Fruit fly (Drosophila melanogaster): Measurements from ENCODE around the gene LysX.
A peak's percentile ranks its signal among the peaks of the same experiment; 100 is the strongest.

DNA sequence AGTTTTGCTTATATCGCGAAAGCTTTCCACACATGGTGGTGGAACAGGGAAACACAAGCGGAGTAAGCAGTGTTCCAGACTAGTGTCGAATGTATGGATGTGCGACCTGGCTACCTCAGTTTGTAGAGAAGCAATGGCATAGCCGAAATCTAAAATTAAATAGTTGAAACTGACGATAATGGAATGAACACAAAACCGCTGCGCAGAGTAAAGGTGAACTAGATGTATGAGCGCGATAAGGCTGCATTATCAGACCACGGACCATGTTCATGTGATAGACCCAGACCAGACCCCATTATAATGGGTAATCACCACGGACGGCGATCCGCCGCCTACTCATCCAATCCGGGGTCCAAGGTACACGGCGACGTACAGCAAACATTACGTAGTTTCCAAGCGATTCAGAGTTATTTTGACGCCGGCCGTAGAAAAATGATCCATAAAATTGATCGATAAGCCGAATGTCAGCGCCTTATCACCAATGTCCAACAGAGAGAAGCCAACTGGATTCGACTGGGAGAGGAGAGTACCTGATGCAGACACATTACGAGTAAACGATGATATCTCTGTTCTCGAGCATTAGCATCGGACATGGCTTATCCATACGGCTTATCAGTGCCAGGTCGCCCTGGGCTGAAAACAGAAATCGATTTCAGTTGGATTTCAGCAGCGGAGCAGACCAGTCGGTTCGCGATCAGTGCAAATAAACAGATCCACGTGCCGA, 6.0 kb downstream of the LysX start, which contains the start of gene CG13912:
- TF ChIP-seq CG6854 (GFP tag; optimal IDR thresholded peaks at IDR 0.05), result peak; percentile 54
- TF ChIP-seq CG4318 (GFP tag; optimal IDR thresholded peaks at IDR 0.05), result no peak
- TF ChIP-seq cyc (GFP tag; optimal IDR thresholded peaks at IDR 0.05), result no peak

Measured in whole organism, prepupa.